Worm (Caenorhabditis elegans): Measurements from ENCODE around the gene F40G9.5.
A peak's percentile ranks its signal among the peaks of the same experiment; 100 is the strongest.

The F40G9.5 gene

DNA sequence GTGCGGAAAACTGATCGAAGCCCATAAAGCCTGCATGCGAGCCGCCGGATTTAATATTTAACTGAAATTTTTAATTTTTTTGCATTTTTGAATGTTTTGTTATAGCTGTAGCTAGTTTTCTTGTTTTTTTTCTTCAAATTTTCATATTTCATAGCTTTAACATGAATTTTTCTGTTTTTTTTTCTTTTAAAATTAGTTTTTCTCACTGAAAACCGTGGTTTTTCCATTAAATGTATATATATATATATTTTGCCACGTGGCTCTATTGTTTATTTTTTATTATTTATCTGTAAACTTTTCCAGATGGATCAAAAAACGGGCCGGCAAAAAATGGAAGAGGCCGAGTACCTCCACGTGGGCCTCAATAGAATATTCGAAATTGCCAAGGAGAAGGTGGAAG is 10.7 kb downstream of the F40G9.5 start, which contains the start of gene sec-20:
sec-20 (plus strand) TSS at position 301 of the 400 bp plus-strand sequence.
- TF ChIP-seq nhr-76 (tag; optimal IDR thresholded peaks at IDR 0.05), result no peak
- no peak for TF ChIP-seq R02D3.7 (tag; optimal IDR thresholded peaks at IDR 0.05)
- TF ChIP-seq D1046.2 (GFP tag; IDR thresholded peaks at IDR 0.05), result no peak
- no peak for TF ChIP-seq nhr-77 (tag; optimal IDR thresholded peaks at IDR 0.05)
- TF ChIP-seq zag-1 (tag; optimal IDR thresholded peaks at IDR 0.05), result no peak
- no peak for TF ChIP-seq lir-3 (tag; optimal IDR thresholded peaks at IDR 0.05)
- TF ChIP-seq madf-5 (GFP tag; IDR thresholded peaks at IDR 0.05), result no peak
- no peak for TF ChIP-seq mes-2 (tag; optimal IDR thresholded peaks at IDR 0.05; ENCODE audit: poor library complexity, severe bottlenecking)
- no peak for TF ChIP-seq daf-8 (GFP tag; IDR thresholded peaks at IDR 0.05)
- TF ChIP-seq tra-1 (GFP tag; IDR thresholded peaks at IDR 0.05), result no peak
- TF ChIP-seq gei-8 (GFP tag; optimal IDR thresholded peaks at IDR 0.05), result no peak
- TF ChIP-seq fkh-10 (GFP tag; optimal IDR thresholded peaks at IDR 0.05), result no peak
- no peak for TF ChIP-seq cey-2 (tag; optimal IDR thresholded peaks at IDR 0.05; ENCODE audit: borderline replicate concordance, insufficient read depth)
- TF ChIP-seq mdl-1 (tag; optimal IDR thresholded peaks at IDR 0.05), result no peak
- TF ChIP-seq zfp-3 (GFP tag; conservative IDR thresholded peaks at IDR 0.05), result no peak
- TF ChIP-seq ceh-82 (tag; optimal IDR thresholded peaks at IDR 0.05), result no peak
- TF ChIP-seq F26F4.8 (GFP tag; conservative IDR thresholded peaks at IDR 0.05), result no peak

DNA sequence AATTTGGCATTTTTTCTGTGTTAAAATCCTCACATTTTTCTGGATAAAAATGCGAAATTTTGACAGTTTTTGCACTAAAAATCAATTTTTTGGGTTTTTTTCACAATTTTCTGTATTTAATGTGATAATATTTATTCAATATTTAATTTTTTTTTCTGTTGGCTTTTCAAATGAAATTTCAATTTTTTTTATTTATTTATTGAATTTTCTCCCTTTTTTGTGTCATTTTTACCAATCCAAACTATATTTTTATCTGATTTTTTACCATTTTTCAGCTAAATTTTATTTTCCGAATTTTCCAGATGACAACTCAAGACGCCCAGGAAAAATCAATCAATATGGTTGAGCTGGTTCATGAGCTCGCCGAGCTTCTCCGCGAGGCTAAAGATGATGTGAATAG is 13.1 kb downstream of the F40G9.5 start, which contains the start of gene F40G9.17:
F40G9.17 (plus strand) TSS at position 301 of the 400 bp plus-strand sequence.
- TF ChIP-seq nhr-25 (tag; optimal IDR thresholded peaks at IDR 0.05; ENCODE audit: borderline replicate concordance, insufficient read depth), result no peak
- no peak for TF ChIP-seq F37D6.2 (tag; optimal IDR thresholded peaks at IDR 0.05)
- no peak for TF ChIP-seq unc-39 (tag; optimal IDR thresholded peaks at IDR 0.05)
- TF ChIP-seq tag-97 (GFP tag; IDR thresholded peaks at IDR 0.05), result no peak
- TF ChIP-seq tra-1 (GFP tag; IDR thresholded peaks at IDR 0.05), result no peak
- TF ChIP-seq dmd-8 (GFP tag; IDR thresholded peaks at IDR 0.05), result no peak
- no peak for TF ChIP-seq Y48G9A.11 (GFP tag; IDR thresholded peaks at IDR 0.05)
- TF ChIP-seq hmg-1.1 (GFP tag; IDR thresholded peaks at IDR 0.05), result no peak

DNA sequence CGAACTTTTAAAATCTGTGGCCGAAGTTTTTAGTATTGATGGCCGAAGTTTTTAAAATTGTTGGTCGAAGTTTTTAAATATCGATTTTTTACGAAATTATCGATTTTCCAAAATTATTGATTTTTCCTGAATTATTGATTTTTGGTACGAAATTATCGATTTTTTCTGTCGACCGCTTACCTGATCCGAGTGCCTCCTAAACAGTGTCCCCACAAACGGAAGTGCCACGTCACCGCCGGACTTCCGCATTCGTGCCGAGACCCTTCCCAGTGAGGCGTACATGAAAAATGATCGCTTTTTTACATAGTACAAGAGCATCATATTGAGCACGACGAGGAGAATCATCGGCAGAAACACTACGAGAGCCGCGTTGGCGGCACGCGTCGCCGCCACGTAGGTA is 22.9 kb downstream of the F40G9.5 start:
- peak; percentile 98 for TF ChIP-seq ceh-28 (tag; optimal IDR thresholded peaks at IDR 0.05)
- TF ChIP-seq unc-62 (GFP tag; optimal IDR thresholded peaks at IDR 0.05 in 1 of 2), result peak in 1 of 2 experiments; percentile 53
- TF ChIP-seq unc-62 (tag; optimal IDR thresholded peaks at IDR 0.05), result no peak
- TF ChIP-seq zip-2 (tag; optimal IDR thresholded peaks at IDR 0.05), result no peak
- no peak for TF ChIP-seq duxl-1 (tag; optimal IDR thresholded peaks at IDR 0.05; ENCODE audit: poor library complexity)
- no peak for TF ChIP-seq R02D3.7 (tag; optimal IDR thresholded peaks at IDR 0.05)
- TF ChIP-seq lsy-2 (tag; optimal IDR thresholded peaks at IDR 0.05), result no peak
- no peak for TF ChIP-seq nhr-11 (tag; optimal IDR thresholded peaks at IDR 0.05)

DNA sequence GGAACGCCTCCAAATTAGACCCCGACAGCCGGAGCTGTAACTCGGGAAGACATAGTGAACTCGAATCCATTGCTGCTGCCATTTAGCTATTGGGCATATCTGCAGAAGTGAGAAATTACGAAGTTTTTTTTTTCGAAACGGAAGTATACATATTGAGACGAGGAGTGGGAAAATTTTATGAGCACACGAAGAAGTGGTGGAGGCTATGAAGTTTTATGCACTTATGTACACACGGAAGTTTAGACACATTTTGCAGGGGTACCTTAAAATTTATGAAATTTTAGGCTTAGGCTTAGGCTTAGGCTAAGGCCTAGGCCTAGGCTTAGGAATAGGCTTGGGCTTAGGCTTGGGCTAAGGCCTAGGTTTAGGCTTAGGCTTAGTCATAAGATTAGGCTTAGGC is 26.0 kb downstream of the F40G9.5 start, which contains the start of gene W10C4.1:
W10C4.1 (minus strand) TSS at position 101 of the 400 bp plus-strand sequence.
- TF ChIP-seq D1046.2 (GFP tag; IDR thresholded peaks at IDR 0.05) (no peak), pqm-1 (tag; optimal IDR thresholded peaks at IDR 0.05) (no peak), rbr-2 (tag; optimal IDR thresholded peaks at IDR 0.05) (no peak), zip-2 (tag; optimal IDR thresholded peaks at IDR 0.05) (no peak), lin-38 (GFP tag; IDR thresholded peaks at IDR 0.05) (no peak), unc-130 (GFP tag; optimal IDR thresholded peaks at IDR 0.05) (no peak), ceh-32 (tag; optimal IDR thresholded peaks at IDR 0.05; ENCODE audit: poor library complexity) (no peak), nhr-102 (tag; optimal IDR thresholded peaks at IDR 0.05) (no peak), ama-1 (optimal IDR thresholded peaks at IDR 0.05) (no peak), saeg-2 (GFP tag; IDR thresholded peaks at IDR 0.05) (no peak), lsy-2 (tag; optimal IDR thresholded peaks at IDR 0.05) (no peak), nhr-28 (tag; optimal IDR thresholded peaks at IDR 0.05) (no peak), dmd-9 (GFP tag; IDR thresholded peaks at IDR 0.05) (no peak), nhr-111 (GFP tag; optimal IDR thresholded peaks at IDR 0.05) (no peak), zip-11 (GFP tag; IDR thresholded peaks at IDR 0.05) (no peak), nhr-25 (tag; optimal IDR thresholded peaks at IDR 0.05; ENCODE audit: borderline replicate concordance, insufficient read depth) (no peak), set-16 (GFP tag; IDR thresholded peaks at IDR 0.05) (no peak), mxl-3 (GFP tag; optimal IDR thresholded peaks at IDR 0.05) (no peak), spr-3 (GFP tag; optimal IDR thresholded peaks at IDR 0.05) (no peak)
